Worm (Caenorhabditis elegans): Measurements from ENCODE around the gene irld-50.

Gene irld-50

ce11 chrII:2985446-2985845 lies 41.6 kb upstream of the irld-50 start:
- TF ChIP-seq flt-1 (GFP tag; IDR thresholded peaks at IDR 0.05) (no peak), hmg-4 (GFP tag; optimal IDR thresholded peaks at IDR 0.05) (no peak), aly-1 (tag; optimal IDR thresholded peaks at IDR 0.05) (no peak), ceh-36 (tag; optimal IDR thresholded peaks at IDR 0.05) (no peak), ets-7 (tag; optimal IDR thresholded peaks at IDR 0.05) (no peak), F13C5.2 (tag; optimal IDR thresholded peaks at IDR 0.05) (no peak), B0310.2 (tag; optimal IDR thresholded peaks at IDR 0.05) (no peak), tbx-37 (GFP tag; conservative IDR thresholded peaks at IDR 0.05) (no peak), tra-4 (tag; optimal IDR thresholded peaks at IDR 0.05) (no peak), pes-1 (GFP tag; IDR thresholded peaks at IDR 0.05) (no peak), ceh-13 (GFP tag; optimal IDR thresholded peaks at IDR 0.05) (no peak), hnd-1 (tag; optimal IDR thresholded peaks at IDR 0.05) (no peak), hmbx-1 (tag; optimal IDR thresholded peaks at IDR 0.05) (no peak), sea-1 (GFP tag; conservative IDR thresholded peaks at IDR 0.05) (no peak), tbx-11 (GFP tag; IDR thresholded peaks at IDR 0.05) (no peak), ama-1 (optimal IDR thresholded peaks at IDR 0.05) (no peak)

- no peak for TF ChIP-seq hmg-4 (GFP tag; optimal IDR thresholded peaks at IDR 0.05)
Observed at ce11 chrII:2984383-2984782, 40.5 kb upstream of the irld-50 start.

- no peak for TF ChIP-seq sea-1 (GFP tag; conservative IDR thresholded peaks at IDR 0.05)
- TF ChIP-seq ceh-36 (tag; optimal IDR thresholded peaks at IDR 0.05), result peak; percentile 95
Observed at ce11 chrII:2979061-2979460, 35.2 kb upstream of the irld-50 start.

ce11 chrII:2977652-2978051 lies 33.8 kb upstream of the irld-50 start:
- TF ChIP-seq tbx-11 (GFP tag; IDR thresholded peaks at IDR 0.05) (no peak), ceh-13 (GFP tag; optimal IDR thresholded peaks at IDR 0.05) (no peak), B0310.2 (tag; optimal IDR thresholded peaks at IDR 0.05) (no peak), hmbx-1 (tag; optimal IDR thresholded peaks at IDR 0.05) (no peak), tra-4 (tag; optimal IDR thresholded peaks at IDR 0.05) (no peak)

ce11 chrII:2976597-2976996 lies 32.7 kb upstream of the irld-50 start, which contains the start of gene nhr-88:
Gene nhr-88 (plus strand): TSS chrII:2976639.
- no peak for TF ChIP-seq B0310.2 (tag; optimal IDR thresholded peaks at IDR 0.05)
- TF ChIP-seq hmg-4 (GFP tag; optimal IDR thresholded peaks at IDR 0.05), result no peak
- no peak for TF ChIP-seq tbx-11 (GFP tag; IDR thresholded peaks at IDR 0.05)
- no peak for TF ChIP-seq tbx-37 (GFP tag; conservative IDR thresholded peaks at IDR 0.05)
- no peak for TF ChIP-seq ceh-36 (tag; optimal IDR thresholded peaks at IDR 0.05)
- TF ChIP-seq F13C5.2 (tag; optimal IDR thresholded peaks at IDR 0.05), result no peak
- no peak for TF ChIP-seq tra-4 (tag; optimal IDR thresholded peaks at IDR 0.05)
- TF ChIP-seq hmbx-1 (tag; optimal IDR thresholded peaks at IDR 0.05), result no peak
- no peak for TF ChIP-seq aly-1 (tag; optimal IDR thresholded peaks at IDR 0.05)
- TF ChIP-seq hnd-1 (tag; optimal IDR thresholded peaks at IDR 0.05), result no peak
- TF ChIP-seq ama-1 (optimal IDR thresholded peaks at IDR 0.05), result no peak
- TF ChIP-seq sea-1 (GFP tag; conservative IDR thresholded peaks at IDR 0.05), result no peak
- TF ChIP-seq pes-1 (GFP tag; IDR thresholded peaks at IDR 0.05), result no peak

ce11 chrII:2975561-2976230 lies 31.8 kb upstream of the irld-50 start:
- no peak for TF ChIP-seq tra-4 (tag; optimal IDR thresholded peaks at IDR 0.05)
- no peak for TF ChIP-seq hnd-1 (tag; optimal IDR thresholded peaks at IDR 0.05)
- TF ChIP-seq B0310.2 (tag; optimal IDR thresholded peaks at IDR 0.05), result no peak
- TF ChIP-seq flt-1 (GFP tag; IDR thresholded peaks at IDR 0.05), result no peak
- TF ChIP-seq tbx-37 (GFP tag; conservative IDR thresholded peaks at IDR 0.05), result no peak
- TF ChIP-seq pes-1 (GFP tag; IDR thresholded peaks at IDR 0.05), result no peak
- TF ChIP-seq ceh-13 (GFP tag; optimal IDR thresholded peaks at IDR 0.05), result no peak
- TF ChIP-seq scrt-1 (GFP tag; IDR thresholded peaks at IDR 0.05), result no peak
- no peak for TF ChIP-seq sea-1 (GFP tag; conservative IDR thresholded peaks at IDR 0.05)
- TF ChIP-seq hmg-4 (GFP tag; optimal IDR thresholded peaks at IDR 0.05), result no peak
- TF ChIP-seq ceh-36 (tag; optimal IDR thresholded peaks at IDR 0.05), result no peak
- no peak for TF ChIP-seq tbx-11 (GFP tag; IDR thresholded peaks at IDR 0.05)
- no peak for TF ChIP-seq aly-1 (tag; optimal IDR thresholded peaks at IDR 0.05)
- TF ChIP-seq ets-7 (tag; optimal IDR thresholded peaks at IDR 0.05), result no peak
- no peak for TF ChIP-seq hmbx-1 (tag; optimal IDR thresholded peaks at IDR 0.05)
- TF ChIP-seq ama-1 (optimal IDR thresholded peaks at IDR 0.05), result no peak

ce11 chrII:2973940-2974402 lies 30.1 kb upstream of the irld-50 start:
- TF ChIP-seq scrt-1 (GFP tag; IDR thresholded peaks at IDR 0.05), result no peak
- peak; percentile 21; the same call in 1 of the 2 replicates for TF ChIP-seq flt-1 (GFP tag; IDR thresholded peaks at IDR 0.05)
- no peak for TF ChIP-seq ets-7 (tag; optimal IDR thresholded peaks at IDR 0.05)
- TF ChIP-seq ceh-13 (GFP tag; optimal IDR thresholded peaks at IDR 0.05), result no peak
- no peak for TF ChIP-seq sea-1 (GFP tag; conservative IDR thresholded peaks at IDR 0.05)
- no peak for TF ChIP-seq tbx-11 (GFP tag; IDR thresholded peaks at IDR 0.05)
- TF ChIP-seq F13C5.2 (tag; optimal IDR thresholded peaks at IDR 0.05), result peak; percentile 11
- TF ChIP-seq hmg-4 (GFP tag; optimal IDR thresholded peaks at IDR 0.05), result peak; percentile 9
- no peak for TF ChIP-seq tbx-37 (GFP tag; conservative IDR thresholded peaks at IDR 0.05)
- TF ChIP-seq aly-1 (tag; optimal IDR thresholded peaks at IDR 0.05), result no peak
- TF ChIP-seq pes-1 (GFP tag; IDR thresholded peaks at IDR 0.05), result 0 out of 2 replicates have a peak, but pooled peaks have one; percentile 29
- no peak for TF ChIP-seq hmbx-1 (tag; optimal IDR thresholded peaks at IDR 0.05)

ce11 chrII:2967064-2967463 lies 23.2 kb upstream of the irld-50 start:
- no peak for TF ChIP-seq ceh-36 (tag; optimal IDR thresholded peaks at IDR 0.05)
- TF ChIP-seq F13C5.2 (tag; optimal IDR thresholded peaks at IDR 0.05), result no peak
- no peak for TF ChIP-seq hmbx-1 (tag; optimal IDR thresholded peaks at IDR 0.05)
- no peak for TF ChIP-seq ceh-13 (GFP tag; optimal IDR thresholded peaks at IDR 0.05)
- no peak for TF ChIP-seq hmg-4 (GFP tag; optimal IDR thresholded peaks at IDR 0.05)
- TF ChIP-seq ets-7 (tag; optimal IDR thresholded peaks at IDR 0.05), result no peak
- TF ChIP-seq pes-1 (GFP tag; IDR thresholded peaks at IDR 0.05), result no peak
